Fruit fly (Drosophila melanogaster) whole organism, embryonic: ENCODE results near the gene Paris.
A peak's percentile ranks its signal among the peaks of the same experiment; 100 is the strongest.

Source experiments
- Antp ChIP-seq: fragments of 200-800 bp; sonication (Bioruptor generic); optimal IDR thresholded peaks from 3 replicates; lab custom pipeline; 2016; ENCODE audit warnings: missing biosample characterization, missing genetic modification characterization
- Atf-2 ChIP-seq: fragments of 200-800 bp; sonication (Bioruptor generic); optimal IDR thresholded peaks from 2 replicates; lab custom pipeline; 2016; ENCODE audit warnings: missing biosample characterization, missing genetic modification characterization
- CG10147 ChIP-seq: fragments of 200-800 bp; sonication (Bioruptor generic); optimal IDR thresholded peaks from 2 replicates; lab custom pipeline; 2019; ENCODE audit warnings: missing biosample characterization, mild to moderate bottlenecking, missing genetic modification characterization, moderate library complexity
- CG10366 ChIP-seq: fragments of 200-800 bp; sonication (Bioruptor generic); IDR thresholded peaks from 2 replicates; pipeline ENCODE4 v1.3.6; 2022; ENCODE audit warnings: missing biosample characterization, missing genetic modification characterization
- CG10543 ChIP-seq: fragments of 200-800 bp; sonication (Bioruptor generic); optimal IDR thresholded peaks from 3 replicates; lab custom pipeline; 2017; ENCODE audit warnings: missing biosample characterization, mild to moderate bottlenecking, missing genetic modification characterization, moderate library complexity
- CG11560 ChIP-seq: fragments of 200-800 bp; sonication (Bioruptor generic); IDR thresholded peaks from 3 replicates; pipeline ENCODE4 v1.3.6; 2022; ENCODE audit warnings: missing biosample characterization, missing genetic modification characterization
- CG12071 ChIP-seq: fragments of 200-800 bp; sonication (Bioruptor generic); optimal IDR thresholded peaks from 3 replicates; lab custom pipeline; 2018; ENCODE audit warnings: missing biosample characterization, mild to moderate bottlenecking, missing genetic modification characterization
- CG15011 ChIP-seq: fragments of 200-800 bp; sonication (Bioruptor generic); optimal IDR thresholded peaks from 3 replicates; lab custom pipeline; 2018; ENCODE audit warnings: missing biosample characterization, mild to moderate bottlenecking, missing genetic modification characterization
- CG15073 ChIP-seq: fragments of 200-800 bp; sonication (Bioruptor generic); optimal IDR thresholded peaks from 2 replicates; lab custom pipeline; 2016; ENCODE audit warnings: missing biosample characterization, missing genetic modification characterization
- CG15479 ChIP-seq: fragments of 200-800 bp; sonication (Bioruptor generic); optimal IDR thresholded peaks from 3 replicates; lab custom pipeline; 2019; ENCODE audit warnings: missing biosample characterization, mild to moderate bottlenecking, missing genetic modification characterization, moderate library complexity
- CG1832 ChIP-seq: fragments of 200-800 bp; sonication (Bioruptor generic); optimal IDR thresholded peaks from 2 replicates; lab custom pipeline; 2017; ENCODE audit warnings: missing biosample characterization, mild to moderate bottlenecking, missing genetic modification characterization, inconsistent platforms
- CG2712 ChIP-seq: fragments of 200-800 bp; optimal IDR thresholded peaks from 3 replicates; lab custom pipeline; 2019; ENCODE audit warnings: missing biosample characterization, mild to moderate bottlenecking, missing genetic modification characterization, moderate library complexity
- CG3065 ChIP-seq: fragments of 200-800 bp; sonication (Bioruptor generic); optimal IDR thresholded peaks from 2 replicates; lab custom pipeline; 2016; ENCODE audit warnings: missing biosample characterization, missing genetic modification characterization
- CG43689 ChIP-seq: fragments of 200-800 bp; sonication (Bioruptor generic); IDR thresholded peaks from 2 replicates; pipeline ENCODE4 v1.3.6; 2022; ENCODE audit warnings: missing biosample characterization, missing genetic modification characterization
- CG4617 ChIP-seq: fragments of 200-800 bp; sonication (Bioruptor generic); optimal IDR thresholded peaks from 3 replicates; lab custom pipeline; 2016; ENCODE audit warnings: missing biosample characterization, missing genetic modification characterization, borderline replicate concordance
- CG5180 ChIP-seq: fragments of 200-800 bp; sonication (Bioruptor generic); optimal IDR thresholded peaks from 3 replicates; lab custom pipeline; 2017; ENCODE audit warnings: missing biosample characterization, missing genetic modification characterization, mild to moderate bottlenecking, moderate library complexity, missing genetic modification reagents
- CG8924 ChIP-seq: fragments of 200-800 bp; optimal IDR thresholded peaks from 3 replicates; lab custom pipeline; 2019; ENCODE audit warnings: missing biosample characterization, mild to moderate bottlenecking, missing genetic modification characterization, moderate library complexity
- Camta ChIP-seq: fragments of 200-800 bp; sonication (Bioruptor generic); optimal IDR thresholded peaks from 2 replicates; lab custom pipeline; 2016; ENCODE audit warnings: missing biosample characterization, missing genetic modification characterization
- Deaf1 ChIP-seq: fragments of 200-800 bp; optimal IDR thresholded peaks from 3 replicates; lab custom pipeline; 2019; ENCODE audit warnings: missing biosample characterization, mild to moderate bottlenecking, missing genetic modification characterization, moderate library complexity
- Med ChIP-seq: fragments of 200-800 bp; sonication (Bioruptor generic); peaks from one replicate; lab custom pipeline; 2016; ENCODE audit warnings: missing biosample characterization, missing genetic modification characterization, mild to moderate bottlenecking, inconsistent platforms, moderate library complexity
- NK7.1 ChIP-seq: fragments of 200-800 bp; sonication (Bioruptor generic); optimal IDR thresholded peaks from 3 replicates; lab custom pipeline; 2016; ENCODE audit warnings: missing biosample characterization, missing genetic modification characterization
- Optix ChIP-seq: fragments of 200-800 bp; sonication (Bioruptor generic); IDR thresholded peaks from 3 replicates; pipeline ENCODE4 v1.3.6; 2022; ENCODE audit warnings: missing biosample characterization, missing genetic modification characterization
- Scr ChIP-seq: fragments of 200-800 bp; sonication (Bioruptor generic); IDR thresholded peaks from 2 replicates; pipeline ENCODE4 v1.3.6; 2022; ENCODE audit warnings: missing biosample characterization, missing genetic modification characterization; ENCODE audit not compliant: partially characterized antibody
- Tbp ChIP-seq: fragments of >200 bp; optimal IDR thresholded peaks from 2 replicates; lab custom pipeline; 2018; ENCODE audit warnings: missing biosample characterization, missing genetic modification characterization
- ab ChIP-seq: fragments of 200-800 bp; sonication (Bioruptor generic); optimal IDR thresholded peaks from 2 replicates; lab custom pipeline; 2016; ENCODE audit warnings: missing biosample characterization, missing genetic modification characterization
- al ChIP-seq: fragments of 200-800 bp; sonication (Bioruptor generic); IDR thresholded peaks from 2 replicates; pipeline ENCODE4 v1.3.6; 2022; ENCODE audit warnings: missing biosample characterization, missing genetic modification characterization
- bsh ChIP-seq, 2 experiments: fragments of 200-800 bp; sonication (Bioruptor generic); optimal IDR thresholded peaks; 2 replicates each; lab custom pipeline; 2017 to 2018; ENCODE audit warnings: mild to moderate bottlenecking in 2 of 2, missing biosample characterization in 2 of 2, missing genetic modification characterization in 2 of 2, moderate library complexity in 1 of 2
- chinmo ChIP-seq: fragments of 200-800 bp; sonication (Bioruptor generic); IDR thresholded peaks from 4 replicates; pipeline ENCODE4 v1.3.6; 2022; ENCODE audit warnings: missing biosample characterization, missing genetic modification characterization; ENCODE audit not compliant: partially characterized antibody
- danr ChIP-seq: fragments of 200-800 bp; sonication (Bioruptor generic); IDR thresholded peaks from 2 replicates; pipeline ENCODE4 v1.3.6; 2022; ENCODE audit warnings: missing biosample characterization, missing genetic modification characterization
- gcm2 ChIP-seq: fragments of 200-800 bp; sonication (Bioruptor generic); optimal IDR thresholded peaks from 2 replicates; lab custom pipeline; 2016; ENCODE audit warnings: missing biosample characterization, missing genetic modification characterization
- gsb ChIP-seq: fragments of 200-800 bp; sonication (Bioruptor generic); IDR thresholded peaks from 2 replicates; pipeline ENCODE4 v1.3.6; 2022; ENCODE audit warnings: missing biosample characterization, missing genetic modification characterization
- kah ChIP-seq: fragments of 200-800 bp; sonication (Bioruptor generic); optimal IDR thresholded peaks from 2 replicates; lab custom pipeline; 2018; ENCODE audit warnings: missing biosample characterization, mild to moderate bottlenecking, missing genetic modification characterization
- klu ChIP-seq: fragments of 200-800 bp; sonication (Bioruptor generic); IDR thresholded peaks from 2 replicates; pipeline ENCODE4 v1.3.6; 2022; ENCODE audit warnings: missing biosample characterization, missing genetic modification characterization
- knrl ChIP-seq: fragments of 200-800 bp; sonication (Bioruptor generic); IDR thresholded peaks from 3 replicates; pipeline ENCODE4 v1.3.6; 2022; ENCODE audit warnings: missing biosample characterization, missing genetic modification characterization; ENCODE audit not compliant: partially characterized antibody
- lbe ChIP-seq: fragments of 200-800 bp; sonication (Bioruptor generic); optimal IDR thresholded peaks from 2 replicates; lab custom pipeline; 2016; ENCODE audit warnings: missing biosample characterization, mild to moderate bottlenecking, missing genetic modification characterization
- nmo ChIP-seq: fragments of 200-800 bp; sonication (Bioruptor generic); optimal IDR thresholded peaks from 2 replicates; lab custom pipeline; 2018; ENCODE audit warnings: missing biosample characterization, mild to moderate bottlenecking, missing genetic modification characterization, moderate library complexity
- odd ChIP-seq: fragments of 200-800 bp; sonication (Bioruptor generic); optimal IDR thresholded peaks from 2 replicates; lab custom pipeline; 2017; ENCODE audit warnings: missing biosample characterization, mild to moderate bottlenecking, missing genetic modification characterization
- pb ChIP-seq: fragments of 200-800 bp; sonication (Bioruptor generic); optimal IDR thresholded peaks from 3 replicates; lab custom pipeline; 2016; ENCODE audit warnings: missing biosample characterization, missing genetic modification characterization
- pros ChIP-seq: fragments of 200-800 bp; sonication (Bioruptor generic); optimal IDR thresholded peaks from 3 replicates; lab custom pipeline; 2019; ENCODE audit warnings: missing biosample characterization, mild to moderate bottlenecking, missing genetic modification characterization, moderate library complexity
- psq ChIP-seq: fragments of 200-800 bp; sonication (Bioruptor generic); optimal IDR thresholded peaks from 2 replicates; lab custom pipeline; 2017; ENCODE audit warnings: missing biosample characterization, missing genetic modification characterization
- pzg ChIP-seq: fragments of 200-800 bp; sonication (Bioruptor generic); optimal IDR thresholded peaks from 3 replicates; lab custom pipeline; 2018; ENCODE audit warnings: missing biosample characterization, mild to moderate bottlenecking, missing genetic modification characterization, moderate library complexity
- repo ChIP-seq: fragments of 200-800 bp; sonication (Bioruptor generic); optimal IDR thresholded peaks from 2 replicates; lab custom pipeline; 2016; ENCODE audit warnings: missing biosample characterization, missing genetic modification characterization
- sens ChIP-seq: fragments of 200-800 bp; sonication (Bioruptor generic); peaks from one replicate; lab custom pipeline; 2016; ENCODE audit warnings: missing biosample characterization, missing genetic modification characterization
- sens-2 ChIP-seq: fragments of 200-800 bp; sonication (Bioruptor generic); IDR thresholded peaks from 2 replicates; pipeline ENCODE4 v1.3.6; 2022; ENCODE audit warnings: missing biosample characterization, missing genetic modification characterization
- so ChIP-seq: fragments of 200-800 bp; sonication (Bioruptor generic); IDR thresholded peaks from 3 replicates; pipeline ENCODE4 v1.3.6; 2022; ENCODE audit warnings: missing biosample characterization, missing genetic modification characterization
- tgo ChIP-seq: fragments of 200-800 bp; sonication (Bioruptor generic); IDR thresholded peaks from 3 replicates; pipeline ENCODE4 v1.3.6; 2022; ENCODE audit warnings: missing biosample characterization, missing genetic modification characterization
- tin ChIP-seq: fragments of 200-800 bp; sonication (Bioruptor generic); optimal IDR thresholded peaks from 3 replicates; lab custom pipeline; 2016; ENCODE audit warnings: missing biosample characterization, missing genetic modification characterization
- tio ChIP-seq: fragments of 200-800 bp; sonication (Bioruptor generic); optimal IDR thresholded peaks from 2 replicates; lab custom pipeline; 2017; ENCODE audit warnings: missing biosample characterization, missing genetic modification characterization, inconsistent platforms
- unpg ChIP-seq: fragments of 200-800 bp; sonication (Bioruptor generic); optimal IDR thresholded peaks from 3 replicates; lab custom pipeline; 2018; ENCODE audit warnings: missing biosample characterization, mild to moderate bottlenecking, missing genetic modification characterization, moderate library complexity
- wor ChIP-seq: fragments of 200-800 bp; sonication (Bioruptor generic); IDR thresholded peaks from 2 replicates; pipeline ENCODE4 v1.3.6; 2022; ENCODE audit warnings: missing biosample characterization, missing genetic modification characterization
- zen ChIP-seq: fragments of 200-800 bp; sonication (Bioruptor generic); optimal IDR thresholded peaks from 3 replicates; lab custom pipeline; 2018; ENCODE audit warnings: missing biosample characterization, mild to moderate bottlenecking, missing genetic modification characterization, moderate library complexity

Paris gene

DNA sequence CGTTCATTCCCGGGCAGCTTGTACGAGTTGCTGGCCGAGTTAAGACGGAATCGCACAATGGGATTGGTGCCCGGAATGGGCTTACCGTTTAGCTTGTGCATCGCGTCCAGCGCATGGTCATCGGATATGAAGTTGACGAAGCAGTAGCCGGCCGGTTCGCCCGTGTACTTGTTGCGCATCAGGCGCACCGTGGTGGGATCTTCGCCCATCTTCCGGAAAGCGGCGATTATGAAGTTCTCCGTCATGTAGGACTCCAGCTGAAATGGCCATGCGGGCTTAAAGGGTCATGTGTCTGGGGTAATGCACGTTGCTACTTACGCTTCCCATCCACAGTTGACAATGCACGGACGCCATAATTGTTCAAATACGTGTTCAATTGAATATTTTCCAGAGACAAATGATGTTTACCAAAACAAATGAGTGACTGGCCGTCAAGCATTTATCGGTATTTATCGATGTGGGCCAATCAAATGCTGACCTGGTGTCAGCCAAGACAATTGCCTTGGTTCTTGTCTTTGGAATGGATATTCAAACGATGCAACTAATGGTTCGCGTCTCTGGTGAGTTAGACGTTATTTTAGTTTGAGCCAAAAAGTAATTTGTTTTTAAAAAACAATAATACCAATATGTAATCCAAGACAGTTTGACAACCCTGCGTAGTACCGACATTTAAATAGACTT lies 9.3 kb upstream of the Paris start, which contains the start of the genes Secp43 and ND-B8:
Secp43 (minus strand) TSS at position 445 of the 681 bp plus-strand sequence.
ND-B8 (plus strand) TSS at position 618 of the 681 bp plus-strand sequence.
- TF ChIP-seq Tbp (GFP tag; lab: Kevin White, UChicago), result no peak
- TF ChIP-seq tio (GFP tag; lab: Kevin White, UChicago), result no peak
- no peak for TF ChIP-seq NK7.1
- TF ChIP-seq al (GFP tag; lab: Robert Waterston, UW), result no peak
- peak; percentile 41 for TF ChIP-seq CG2712 (tag; lab: Kevin White, UChicago)
- no peak for TF ChIP-seq tin (GFP tag; lab: Kevin White, UChicago)
- no peak for TF ChIP-seq tgo (GFP tag; lab: Robert Waterston, UW)
- TF ChIP-seq klu (GFP tag; lab: Robert Waterston, UW), result no peak
- peak; percentile 37 for TF ChIP-seq nmo
- peak; percentile 81 for TF ChIP-seq Med (GFP tag; lab: Kevin White, UChicago)
- TF ChIP-seq wor, result no peak
- no peak for TF ChIP-seq Deaf1 (tag; lab: Kevin White, UChicago)
- TF ChIP-seq CG15479, result no peak
- no peak for TF ChIP-seq psq
- no peak for TF ChIP-seq CG3065
- TF ChIP-seq lbe (GFP tag; lab: Kevin White, UChicago), result no peak
- peak; percentile 64 for TF ChIP-seq CG4617
- peak; percentile 0 for TF ChIP-seq CG10147
- TF ChIP-seq unpg (GFP tag; lab: Kevin White, UChicago), result no peak
- TF ChIP-seq so (GFP tag; lab: Robert Waterston, UW), result no peak
- no peak for TF ChIP-seq odd
- TF ChIP-seq Optix, result no peak
- peak; percentile 59 for TF ChIP-seq zen
- TF ChIP-seq Camta (GFP tag; lab: Kevin White, UChicago), result no peak
- TF ChIP-seq sens, result no peak
- peak; percentile 74 for TF ChIP-seq knrl (GFP tag; lab: Robert Waterston, UW)
- peak; percentile 88; the same call in 2 of the 4 replicates for TF ChIP-seq chinmo (GFP tag; lab: Robert Waterston, UW)
- no peak for TF ChIP-seq gsb (GFP tag; lab: Robert Waterston, UW)
- no peak for TF ChIP-seq bsh (GFP tag; optimal IDR thresholded peaks at IDR 0.05; lab: Kevin White, UChicago)
- no peak for TF ChIP-seq pb (GFP tag; lab: Kevin White, UChicago)
- TF ChIP-seq Antp, result no peak
- no peak for TF ChIP-seq sens-2
- TF ChIP-seq CG15073 (GFP tag; lab: Kevin White, UChicago), result no peak
- TF ChIP-seq CG12071 (GFP tag; lab: Kevin White, UChicago), result no peak
- no peak for TF ChIP-seq gcm2
- no peak for TF ChIP-seq CG10543 (GFP tag; lab: Kevin White, UChicago)
- TF ChIP-seq CG5180 (GFP tag; lab: Kevin White, UChicago), result no peak
- no peak for TF ChIP-seq CG10366 (GFP tag; lab: Robert Waterston, UW)
- TF ChIP-seq CG43689 (GFP tag; lab: Robert Waterston, UW), result no peak
- no peak for TF ChIP-seq ab
- TF ChIP-seq repo (GFP tag; lab: Kevin White, UChicago), result no peak
- peak; percentile 90 for TF ChIP-seq CG11560 (tag; lab: Robert Waterston, UW)
- peak; percentile 74 for TF ChIP-seq Scr (GFP tag; lab: Robert Waterston, UW)
- no peak for TF ChIP-seq Atf-2 (GFP tag; lab: Kevin White, UChicago)
- no peak for TF ChIP-seq kah
- TF ChIP-seq pzg, result peak; percentile 91
- TF ChIP-seq pros, result no peak
- TF ChIP-seq danr (GFP tag; lab: Robert Waterston, UW), result no peak
- no peak for TF ChIP-seq CG1832
- TF ChIP-seq CG8924 (tag; lab: Kevin White, UChicago), result no peak
- TF ChIP-seq CG15011 (GFP tag; lab: Kevin White, UChicago), result no peak
